Fruit fly (Drosophila melanogaster) whole organism, embryonic: Measurements from ENCODE around the gene CG16956.

ENCODE experiments used
- Atf3 ChIP-seq: fragments of 200-800 bp; sonication (Bioruptor generic); optimal IDR thresholded peaks from 3 replicates; lab custom pipeline; 2016; ENCODE audit warnings: missing biosample characterization, missing genetic modification characterization
- Bdp1 ChIP-seq: fragments of 200-800 bp; sonication (Bioruptor generic); optimal IDR thresholded peaks from 3 replicates; lab custom pipeline; 2016; ENCODE audit warnings: missing biosample characterization, missing genetic modification characterization
- CG10147 ChIP-seq: fragments of 200-800 bp; sonication (Bioruptor generic); optimal IDR thresholded peaks from 2 replicates; lab custom pipeline; 2019; ENCODE audit warnings: missing biosample characterization, mild to moderate bottlenecking, missing genetic modification characterization, moderate library complexity
- CG11695 ChIP-seq: fragments of 200-800 bp; sonication (Bioruptor generic); IDR thresholded peaks from 3 replicates; pipeline ENCODE4 v1.3.6; 2022; ENCODE audit warnings: missing biosample characterization, missing genetic modification characterization
- CG12071 ChIP-seq: fragments of 200-800 bp; sonication (Bioruptor generic); optimal IDR thresholded peaks from 3 replicates; lab custom pipeline; 2018; ENCODE audit warnings: missing biosample characterization, mild to moderate bottlenecking, missing genetic modification characterization
- CG12219 ChIP-seq: fragments of 200-800 bp; sonication (Bioruptor generic); optimal IDR thresholded peaks from 3 replicates; lab custom pipeline; 2018; ENCODE audit warnings: missing biosample characterization, mild to moderate bottlenecking, missing genetic modification characterization
- CG12769 ChIP-seq: fragments of 200-800 bp; sonication (Bioruptor generic); optimal IDR thresholded peaks from 2 replicates; lab custom pipeline; 2019; ENCODE audit warnings: missing biosample characterization, mild to moderate bottlenecking, missing genetic modification characterization, moderate library complexity
- CG14441 ChIP-seq: fragments of 200-800 bp; sonication (Bioruptor generic); IDR thresholded peaks from 2 replicates; pipeline ENCODE4 v1.3.6; 2022; ENCODE audit warnings: missing biosample characterization, missing genetic modification characterization
- CG15696 ChIP-seq: fragments of 200-800 bp; sonication (Bioruptor generic); optimal IDR thresholded peaks from 2 replicates; lab custom pipeline; 2019; ENCODE audit warnings: missing biosample characterization, mild to moderate bottlenecking, missing genetic modification characterization, moderate library complexity
- CG1602 ChIP-seq: fragments of 200-800 bp; sonication (Bioruptor generic); optimal IDR thresholded peaks from 3 replicates; lab custom pipeline; 2016; ENCODE audit warnings: missing biosample characterization, missing genetic modification characterization
- CG1647 ChIP-seq: fragments of 200-800 bp; sonication (Bioruptor generic); optimal IDR thresholded peaks from 3 replicates; lab custom pipeline; 2016; ENCODE audit warnings: missing biosample characterization, missing genetic modification characterization
- CG17328 ChIP-seq: fragments of 200-800 bp; sonication (Bioruptor generic); IDR thresholded peaks from 2 replicates; pipeline ENCODE4 v1.3.6; 2022; ENCODE audit warnings: missing biosample characterization, missing genetic modification characterization
- CG17612 ChIP-seq: fragments of 200-800 bp; sonication (Bioruptor generic); IDR thresholded peaks from 2 replicates; pipeline ENCODE4 v1.3.6; 2022; ENCODE audit warnings: missing biosample characterization, missing genetic modification characterization
- CG2678 ChIP-seq: fragments of 200-800 bp; sonication (Bioruptor generic); optimal IDR thresholded peaks from 3 replicates; lab custom pipeline; 2019; ENCODE audit warnings: missing biosample characterization, mild to moderate bottlenecking, missing genetic modification characterization, moderate library complexity
- CG31365 ChIP-seq: fragments of 200-800 bp; sonication (Bioruptor generic); optimal IDR thresholded peaks from 2 replicates; lab custom pipeline; 2018; ENCODE audit warnings: missing biosample characterization, mild to moderate bottlenecking, missing genetic modification characterization
- CG31441 ChIP-seq: fragments of 200-800 bp; sonication (Bioruptor generic); IDR thresholded peaks from 2 replicates; pipeline ENCODE4 v1.3.6; 2022; ENCODE audit warnings: missing biosample characterization, missing genetic modification characterization
- CG34422 ChIP-seq: fragments of 200-800 bp; sonication (Bioruptor generic); IDR thresholded peaks from 3 replicates; pipeline ENCODE4 v1.3.6; 2022; ENCODE audit warnings: missing biosample characterization, missing genetic modification characterization
- CG3847 ChIP-seq: fragments of 200-800 bp; sonication (Bioruptor generic); IDR thresholded peaks from 2 replicates; pipeline ENCODE4 v1.3.6; 2022; ENCODE audit warnings: missing biosample characterization, missing genetic modification characterization
- CG4730 ChIP-seq: fragments of 200-800 bp; sonication (Bioruptor generic); IDR thresholded peaks from 2 replicates; pipeline ENCODE4 v1.3.6; 2022; ENCODE audit warnings: missing biosample characterization, missing genetic modification characterization
- CG7745 ChIP-seq: fragments of 200-800 bp; sonication (Bioruptor generic); optimal IDR thresholded peaks from 2 replicates; lab custom pipeline; 2018; ENCODE audit warnings: missing biosample characterization, mild to moderate bottlenecking, missing genetic modification characterization, moderate library complexity
- CG8765 ChIP-seq: fragments of 200-800 bp; sonication (Bioruptor generic); IDR thresholded peaks from 2 replicates; pipeline ENCODE4 v1.3.6; 2022; ENCODE audit warnings: missing biosample characterization, missing genetic modification characterization
- CrebB ChIP-seq: fragments of 200-800 bp; sonication (Bioruptor generic); optimal IDR thresholded peaks from 3 replicates; lab custom pipeline; 2018; ENCODE audit warnings: missing biosample characterization, mild to moderate bottlenecking, missing genetic modification characterization
- D19A ChIP-seq: fragments of 200-800 bp; optimal IDR thresholded peaks from 3 replicates; lab custom pipeline; 2019; ENCODE audit warnings: missing biosample characterization, mild to moderate bottlenecking, missing genetic modification characterization, moderate library complexity
- Gug ChIP-seq: fragments of 200-800 bp; sonication (Bioruptor generic); IDR thresholded peaks from 4 replicates; pipeline ENCODE4 v1.3.6; 2022; ENCODE audit warnings: missing biosample characterization, missing genetic modification characterization
- Hr39 ChIP-seq: fragments of >200 bp; optimal IDR thresholded peaks from 2 replicates; lab custom pipeline; 2017
- MBD-R2 ChIP-seq: fragments of 200-800 bp; sonication (Bioruptor generic); IDR thresholded peaks from 2 replicates; pipeline ENCODE4 v1.3.6; 2022; ENCODE audit warnings: missing biosample characterization, missing genetic modification characterization
- Rfx ChIP-seq: fragments of 200-800 bp; sonication (Bioruptor generic); IDR thresholded peaks from 2 replicates; pipeline ENCODE4 v1.3.6; 2022; ENCODE audit warnings: missing biosample characterization, missing genetic modification characterization
- ab ChIP-seq: fragments of 200-800 bp; sonication (Bioruptor generic); optimal IDR thresholded peaks from 2 replicates; lab custom pipeline; 2016; ENCODE audit warnings: missing biosample characterization, missing genetic modification characterization
- az2 ChIP-seq: fragments of 200-800 bp; sonication (Bioruptor generic); optimal IDR thresholded peaks from 3 replicates; lab custom pipeline; 2016; ENCODE audit warnings: missing biosample characterization, missing genetic modification characterization
- emc ChIP-seq: fragments of 200-800 bp; sonication (Bioruptor generic); optimal IDR thresholded peaks from 2 replicates; lab custom pipeline; 2016; ENCODE audit warnings: missing biosample characterization, missing genetic modification characterization
- ems ChIP-seq: fragments of 200-800 bp; sonication (Bioruptor generic); optimal IDR thresholded peaks from 3 replicates; lab custom pipeline; 2016; ENCODE audit warnings: missing biosample characterization, missing genetic modification characterization
- ewg ChIP-seq: fragments of 200-800 bp; sonication (Bioruptor generic); optimal IDR thresholded peaks from 3 replicates; lab custom pipeline; 2017; ENCODE audit warnings: mild to moderate bottlenecking, missing biosample characterization, missing genetic modification reagents, missing genetic modification characterization
- gem ChIP-seq: fragments of 200-800 bp; sonication (Bioruptor generic); optimal IDR thresholded peaks from 2 replicates; lab custom pipeline; 2019; ENCODE audit warnings: missing biosample characterization, mild to moderate bottlenecking, missing genetic modification characterization, moderate library complexity
- gfzf ChIP-seq: fragments of 200-800 bp; sonication (Bioruptor generic); optimal IDR thresholded peaks from 2 replicates; lab custom pipeline; 2016; ENCODE audit warnings: missing biosample characterization, mild to moderate bottlenecking, missing genetic modification characterization, moderate library complexity
- h ChIP-seq: fragments of >200 bp; optimal IDR thresholded peaks from 2 replicates; lab custom pipeline; 2017
- ham ChIP-seq: fragments of 200-800 bp; sonication (Bioruptor generic); IDR thresholded peaks from 2 replicates; pipeline ENCODE4 v1.3.6; 2022; ENCODE audit warnings: missing biosample characterization, missing genetic modification characterization
- hbn ChIP-seq: fragments of 200-800 bp; sonication (Bioruptor generic); IDR thresholded peaks from 2 replicates; pipeline ENCODE4 v1.3.6; 2022; ENCODE audit warnings: missing biosample characterization, missing genetic modification characterization; ENCODE audit not compliant: partially characterized antibody
- lbe ChIP-seq: fragments of 200-800 bp; sonication (Bioruptor generic); optimal IDR thresholded peaks from 2 replicates; lab custom pipeline; 2016; ENCODE audit warnings: missing biosample characterization, mild to moderate bottlenecking, missing genetic modification characterization
- nau ChIP-seq: fragments of 200-800 bp; sonication (Bioruptor generic); optimal IDR thresholded peaks from 3 replicates; lab custom pipeline; 2017; ENCODE audit warnings: missing biosample characterization, mild to moderate bottlenecking, missing genetic modification characterization, missing genetic modification reagents
- oc ChIP-seq: fragments of 200-800 bp; sonication (Bioruptor generic); optimal IDR thresholded peaks from 2 replicates; lab custom pipeline; 2018; ENCODE audit warnings: missing biosample characterization, mild to moderate bottlenecking, missing genetic modification characterization, moderate library complexity
- ranshi ChIP-seq: fragments of 200-800 bp; sonication (Bioruptor generic); IDR thresholded peaks from 2 replicates; pipeline ENCODE4 v1.3.6; 2022; ENCODE audit warnings: missing biosample characterization, missing genetic modification characterization
- ro ChIP-seq: fragments of 200-800 bp; sonication (Bioruptor generic); IDR thresholded peaks from 2 replicates; pipeline ENCODE4 v1.3.6; 2022; ENCODE audit warnings: missing biosample characterization, missing genetic modification characterization
- run ChIP-seq: fragments of 200-800 bp; sonication (Bioruptor generic); optimal IDR thresholded peaks from 3 replicates; lab custom pipeline; 2018; ENCODE audit warnings: missing biosample characterization, mild to moderate bottlenecking, missing genetic modification characterization
- scrt ChIP-seq: fragments of 200-800 bp; sonication (Bioruptor generic); optimal IDR thresholded peaks from 2 replicates; lab custom pipeline; 2018; ENCODE audit warnings: missing biosample characterization, mild to moderate bottlenecking, missing genetic modification characterization, moderate library complexity
- slp2 ChIP-seq: fragments of 200-800 bp; sonication (Bioruptor generic); optimal IDR thresholded peaks from 2 replicates; lab custom pipeline; 2016; ENCODE audit warnings: missing biosample characterization, missing genetic modification characterization
- sr ChIP-seq: fragments of 200-800 bp; sonication (Bioruptor generic); IDR thresholded peaks from 3 replicates; pipeline ENCODE4 v1.3.6; 2022; ENCODE audit warnings: missing biosample characterization, missing genetic modification characterization
- tap ChIP-seq: fragments of 200-800 bp; optimal IDR thresholded peaks from 3 replicates; lab custom pipeline; 2019; ENCODE audit warnings: missing biosample characterization, mild to moderate bottlenecking, missing genetic modification characterization, moderate library complexity
- trh ChIP-seq: fragments of 200-800 bp; sonication (Bioruptor generic); optimal IDR thresholded peaks from 2 replicates; lab custom pipeline; 2016; ENCODE audit warnings: missing biosample characterization, missing genetic modification characterization
- usp ChIP-seq: fragments of >200 bp; optimal IDR thresholded peaks from 2 replicates; lab custom pipeline; 2017; ENCODE audit warnings: missing biosample characterization, missing genetic modification characterization
- vfl ChIP-seq: fragments of 200-800 bp; sonication (Bioruptor generic); optimal IDR thresholded peaks from 2 replicates; lab custom pipeline; 2016; ENCODE audit warnings: missing biosample characterization, missing genetic modification characterization
- vvl ChIP-seq: fragments of 200-800 bp; sonication (Bioruptor generic); IDR thresholded peaks from 2 replicates; pipeline ENCODE4 v1.3.6; 2022; ENCODE audit warnings: missing biosample characterization, missing genetic modification characterization
- wek ChIP-seq: fragments of 200-800 bp; sonication (Bioruptor generic); optimal IDR thresholded peaks from 3 replicates; lab custom pipeline; 2018; ENCODE audit warnings: missing biosample characterization, mild to moderate bottlenecking, missing genetic modification characterization, moderate library complexity
- z ChIP-seq: fragments of 200-800 bp; sonication (Bioruptor generic); IDR thresholded peaks from 3 replicates; pipeline ENCODE4 v1.3.6; 2022; ENCODE audit warnings: missing biosample characterization, missing genetic modification characterization

The CG16956 gene

dm6 chr2L:13387255-13387654 lies 27.1 kb downstream of the CG16956 start, which contains the start of the genes Ing5 and CG7099 (continued):
- TF ChIP-seq az2 (GFP tag; lab: Kevin White, UChicago) (peak; percentile 97), ro (GFP tag; lab: Robert Waterston, UW) (peak; percentile 90), Atf3 (peak; percentile 90), CG1602 (GFP tag; lab: Kevin White, UChicago) (peak; percentile 98), D19A (tag; lab: Kevin White, UChicago) (peak; percentile 89), usp (no peak), MBD-R2 (GFP tag; lab: Robert Waterston, UW) (peak; percentile 99), CG8765 (GFP tag; lab: Robert Waterston, UW) (peak; percentile 96), vvl (peak; percentile 98), CG14441 (peak; percentile 98), Gug (peak; percentile 96), CG31441 (GFP tag; lab: Robert Waterston, UW) (peak; percentile 98), CG10147 (peak; percentile 93), ewg (GFP tag; lab: Kevin White, UChicago) (peak; percentile 93), z (GFP tag; lab: Robert Waterston, UW) (peak; percentile 49; the same call in 1 of the 3 replicates), ab (peak; percentile 89), ham (GFP tag; lab: Robert Waterston, UW) (peak; percentile 77; the same call in 1 of the 2 replicates), wek (GFP tag; lab: Kevin White, UChicago) (peak; percentile 74), CG12769 (tag; lab: Kevin White, UChicago) (no peak), nau (GFP tag; lab: Kevin White, UChicago) (no peak), emc (GFP tag; lab: Kevin White, UChicago) (peak; percentile 84), CG2678 (tag; lab: Kevin White, UChicago) (peak; percentile 96), ranshi (peak; percentile 97), gem (tag; lab: Kevin White, UChicago) (peak; percentile 99), CG34422 (GFP tag; lab: Robert Waterston, UW) (peak; percentile 98), Hr39 (no peak), slp2 (GFP tag; lab: Kevin White, UChicago) (peak; percentile 86), h (lab: Kevin White, UChicago) (no peak), vfl (peak; percentile 94), CG7745 (peak; percentile 54), gfzf (peak; percentile 4), CG17328 (GFP tag; lab: Robert Waterston, UW) (peak; percentile 96), Bdp1 (GFP tag; lab: Kevin White, UChicago) (peak; percentile 93), CG17612 (GFP tag; lab: Robert Waterston, UW) (peak; percentile 86), ems (GFP tag; lab: Kevin White, UChicago) (peak; percentile 95), oc (tag; lab: Kevin White, UChicago) (peak; percentile 94), CG1647 (peak; percentile 94), scrt (GFP tag; lab: Kevin White, UChicago) (peak; percentile 92), CG12071 (GFP tag; lab: Kevin White, UChicago) (no peak), CrebB (tag; lab: Kevin White, UChicago) (peak; percentile 89), CG11695 (peak; percentile 94), CG3847 (GFP tag; lab: Robert Waterston, UW) (peak; percentile 97), CG4730 (GFP tag; lab: Robert Waterston, UW) (peak; percentile 97), CG31365 (tag; lab: Kevin White, UChicago) (no peak), sr (peak; percentile 76; the same call in 2 of the 3 replicates), hbn (GFP tag; lab: Robert Waterston, UW) (peak; percentile 52; the same call in 1 of the 2 replicates), run (tag; lab: Kevin White, UChicago) (peak; percentile 90), Rfx (GFP tag; lab: Robert Waterston, UW) (peak; percentile 98), lbe (peak; percentile 95), CG12219 (GFP tag; lab: Kevin White, UChicago) (peak; percentile 85), trh (GFP tag; lab: Kevin White, UChicago) (peak; percentile 92), CG15696 (tag; lab: Kevin White, UChicago) (peak; percentile 97), tap (tag; lab: Kevin White, UChicago) (peak; percentile 93)
